Fruit fly (Drosophila melanogaster): Measurements from ENCODE around the gene lic.

lic gene

dm6 chrX:13130175-13130822 lies 39.4 kb downstream of the lic start (continued):
- TF ChIP-seq zfh1 (GFP tag; IDR thresholded peaks at IDR 0.05) (peak; percentile 53; the same call in 2 of the 3 replicates), CG10147 (GFP tag; optimal IDR thresholded peaks at IDR 0.05) (peak; percentile 80), cad (GFP tag; optimal IDR thresholded peaks at IDR 0.05) (no peak), klu (GFP tag; IDR thresholded peaks at IDR 0.05) (0 out of 2 replicates have a peak, but pooled peaks have one; percentile 21), mirr (GFP tag; optimal IDR thresholded peaks at IDR 0.05) (peak; percentile 61), Taf1 (GFP tag; IDR thresholded peaks at IDR 0.05) (no peak), CG6765 (GFP tag; optimal IDR thresholded peaks at IDR 0.05) (peak; percentile 34), CG12744 (GFP tag; optimal IDR thresholded peaks at IDR 0.05) (peak; percentile 31), Hand (GFP tag; optimal IDR thresholded peaks at IDR 0.05) (peak; percentile 84), CG10959 (GFP tag; IDR thresholded peaks at IDR 0.05) (no peak), zf30C (GFP tag; optimal IDR thresholded peaks at IDR 0.05) (no peak), B-H2 (GFP tag; optimal IDR thresholded peaks at IDR 0.05) (peak; percentile 54), CG33557 (GFP tag; optimal IDR thresholded peaks at IDR 0.05) (peak; percentile 70), wek (GFP tag; optimal IDR thresholded peaks at IDR 0.05) (no peak), gce (GFP tag; IDR thresholded peaks at IDR 0.05) (no peak), twi (tag; optimal IDR thresholded peaks at IDR 0.05) (peak; percentile 60), H2.0 (GFP tag; IDR thresholded peaks at IDR 0.05) (no peak), Oli (tag; optimal IDR thresholded peaks at IDR 0.05) (peak; percentile 81), Rfx (GFP tag; IDR thresholded peaks at IDR 0.05) (peak; percentile 58), CG9932 (GFP tag; IDR thresholded peaks at IDR 0.05) (peak; percentile 55), Lpt (GFP tag; optimal IDR thresholded peaks at IDR 0.05) (no peak), sim (GFP tag; IDR thresholded peaks at IDR 0.05) (peak; percentile 34; the same call in 1 of the 2 replicates), CG9609 (GFP tag; optimal IDR thresholded peaks at IDR 0.05) (peak; percentile 66), CG4328 (GFP tag; optimal IDR thresholded peaks at IDR 0.05) (peak; percentile 72), CG10462 (GFP tag; optimal IDR thresholded peaks at IDR 0.05) (peak; percentile 22), run (tag; optimal IDR thresholded peaks at IDR 0.05) (peak; percentile 19), Fer1 (GFP tag; optimal IDR thresholded peaks at IDR 0.05) (peak; percentile 83), CG4820 (GFP tag; optimal IDR thresholded peaks at IDR 0.05) (peak; percentile 64), Eip74EF (GFP tag; optimal IDR thresholded peaks at IDR 0.05) (peak in 1 of 2 experiments; percentile 72), CG12769 (tag; optimal IDR thresholded peaks at IDR 0.05) (peak; percentile 50), CG11085 (GFP tag; IDR thresholded peaks at IDR 0.05) (0 out of 2 replicates have a peak, but pooled peaks have one; percentile 33), lola (GFP tag; optimal IDR thresholded peaks at IDR 0.05) (peak in 2 of 3 experiments; percentile 37 to 82), Trl (optimal IDR thresholded peaks at IDR 0.05) (no peak), Trl (GFP tag; optimal IDR thresholded peaks at IDR 0.05) (peak; percentile 23), mam (GFP tag; optimal IDR thresholded peaks at IDR 0.05) (peak; percentile 57), Hsf (GFP tag; optimal IDR thresholded peaks at IDR 0.05) (peak; percentile 54), Doc2 (GFP tag; IDR thresholded peaks at IDR 0.05) (no peak), CG2875 (GFP tag; optimal IDR thresholded peaks at IDR 0.05) (peak; percentile 46), CG12659 (GFP tag; optimal IDR thresholded peaks at IDR 0.05) (peak; percentile 78), CG6654 (GFP tag; optimal IDR thresholded peaks at IDR 0.05) (peak; percentile 52), crc (GFP tag; optimal IDR thresholded peaks at IDR 0.05) (peak; percentile 51), CG8765 (GFP tag; IDR thresholded peaks at IDR 0.05) (no peak), YL-1 (GFP tag; optimal IDR thresholded peaks at IDR 0.05) (peak; percentile 42), Chrac-16 (GFP tag; optimal IDR thresholded peaks at IDR 0.05) (peak; percentile 67), dm (GFP tag; optimal IDR thresholded peaks at IDR 0.05) (no peak), Spps (tag; optimal IDR thresholded peaks at IDR 0.05) (peak; percentile 54), CG16779 (GFP tag; IDR thresholded peaks at IDR 0.05) (no peak), CG12104 (GFP tag; optimal IDR thresholded peaks at IDR 0.05) (peak; percentile 38), CrebB (tag; optimal IDR thresholded peaks at IDR 0.05) (peak; percentile 16), CG14965 (GFP tag; optimal IDR thresholded peaks at IDR 0.05; ENCODE audit: borderline replicate concordance) (peak; percentile 18)

All from whole organism, embryonic.